Fruit fly (Drosophila melanogaster) whole organism, wandering third instar larva: ENCODE measurements around the gene GatB.

Source experiments
- Abd-B ChIP-seq: fragments of >200 bp; optimal IDR thresholded peaks from 2 replicates; lab custom pipeline; 2017; ENCODE audit warnings: missing biosample characterization, missing genetic modification characterization
- CG32264 ChIP-seq: fragments of 200-800 bp; sonication (Bioruptor generic); optimal IDR thresholded peaks from 2 replicates; lab custom pipeline; 2016; ENCODE audit warnings: missing biosample characterization, missing genetic modification characterization
- Dfd ChIP-seq: fragments of >200 bp; optimal IDR thresholded peaks from 2 replicates; lab custom pipeline; 2017; ENCODE audit warnings: missing biosample characterization, missing genetic modification characterization
- Dif ChIP-seq: fragments of 200-275, 200-300 bp; sonication (Bioruptor generic); optimal IDR thresholded peaks from 2 replicates; lab custom pipeline; 2018; ENCODE audit warnings: missing biosample characterization, missing genetic modification characterization; ENCODE audit not compliant: partially characterized antibody
- GATAd ChIP-seq: sonication (Bioruptor generic); optimal IDR thresholded peaks from 2 replicates; lab custom pipeline; 2016; ENCODE audit warnings: missing biosample characterization, missing genetic modification characterization
- HLH106 ChIP-seq: fragments of 200-800 bp; optimal IDR thresholded peaks from 3 replicates; lab custom pipeline; 2019; ENCODE audit warnings: missing biosample characterization, mild to moderate bottlenecking, missing genetic modification characterization, moderate library complexity
- Hnf4 ChIP-seq: fragments of 200-800 bp; sonication (Bioruptor generic); optimal IDR thresholded peaks from 2 replicates; lab custom pipeline; 2016; ENCODE audit warnings: missing biosample characterization, mild to moderate bottlenecking, missing genetic modification characterization
- Hr78 ChIP-seq: fragments of >200 bp; optimal IDR thresholded peaks from 2 replicates; lab custom pipeline; 2017; ENCODE audit warnings: missing biosample characterization, missing genetic modification characterization
- Hr83 ChIP-seq: fragments of 200-300 bp; sonication (Bioruptor generic); optimal IDR thresholded peaks from 2 replicates; lab custom pipeline; 2016; ENCODE audit warnings: missing biosample characterization, mild to moderate bottlenecking, missing genetic modification characterization, moderate library complexity; ENCODE audit not compliant: poor library complexity, severe bottlenecking
- Jra ChIP-seq: sonication (Bioruptor generic); optimal IDR thresholded peaks from 2 replicates; lab custom pipeline; 2016; ENCODE audit warnings: missing biosample characterization, missing genetic modification characterization
- Mio ChIP-seq: sonication (Bioruptor generic); optimal IDR thresholded peaks from 2 replicates; lab custom pipeline; 2016; ENCODE audit warnings: missing biosample characterization, missing genetic modification characterization
- Myc ChIP-seq: fragments of >200 bp; optimal IDR thresholded peaks from 2 replicates; lab custom pipeline; 2017
- OdsH ChIP-seq: fragments of 200-800 bp; sonication (Bioruptor generic); optimal IDR thresholded peaks from 2 replicates; lab custom pipeline; 2016; ENCODE audit warnings: missing biosample characterization, mild to moderate bottlenecking, missing genetic modification characterization
- Rel ChIP-seq, 2 experiments: fragments of 200-800 bp; sonication (Bioruptor generic) in 1 of 2; optimal IDR thresholded peaks; 2 replicates in 1 of 2; 3 replicates in 1 of 2; lab custom pipeline; 2016 to 2019; ENCODE audit warnings: mild to moderate bottlenecking in 2 of 2, missing biosample characterization in 2 of 2, missing genetic modification characterization in 2 of 2, moderate library complexity in 1 of 2
- Sp1 ChIP-seq: fragments of 200-800 bp; sonication (Bioruptor generic); optimal IDR thresholded peaks from 3 replicates; lab custom pipeline; 2019; ENCODE audit warnings: missing biosample characterization, mild to moderate bottlenecking, missing genetic modification characterization, moderate library complexity
- Vsx2 ChIP-seq: fragments of 200-300, 225-300 bp; sonication (Bioruptor generic); optimal IDR thresholded peaks from 2 replicates; lab custom pipeline; 2018; ENCODE audit warnings: missing biosample characterization, missing genetic modification characterization; ENCODE audit not compliant: partially characterized antibody
- br ChIP-seq: fragments of 200-800 bp; sonication (Bioruptor generic); optimal IDR thresholded peaks from 2 replicates; lab custom pipeline; 2016; ENCODE audit warnings: missing biosample characterization, missing genetic modification characterization
- brk ChIP-seq: fragments of 200-800 bp; sonication (Bioruptor generic); optimal IDR thresholded peaks from 2 replicates; lab custom pipeline; 2016; ENCODE audit warnings: missing biosample characterization, mild to moderate bottlenecking, missing genetic modification characterization
- dmrt93B ChIP-seq: fragments of 200-800 bp; sonication (Bioruptor generic); optimal IDR thresholded peaks from 2 replicates; lab custom pipeline; 2018; ENCODE audit warnings: missing biosample characterization, mild to moderate bottlenecking, missing genetic modification characterization
- dsf ChIP-seq: sonication (Bioruptor generic); optimal IDR thresholded peaks from 2 replicates; lab custom pipeline; 2016; ENCODE audit warnings: missing biosample characterization, missing genetic modification characterization, borderline replicate concordance
- ey ChIP-seq: fragments of 200-800 bp; sonication (Bioruptor generic); optimal IDR thresholded peaks from 2 replicates; lab custom pipeline; 2016; ENCODE audit warnings: missing biosample characterization, missing genetic modification characterization
- foxo ChIP-seq, 2 experiments: fragments of 200-800 bp; sonication (Bioruptor generic); optimal IDR thresholded peaks; 2 replicates in 1 of 2; 3 replicates in 1 of 2; lab custom pipeline; 2016 to 2017; ENCODE audit warnings: missing biosample characterization in 2 of 2, missing genetic modification characterization in 2 of 2
- fru ChIP-seq: fragments of 200-800 bp; sonication (Bioruptor generic); optimal IDR thresholded peaks from 3 replicates; lab custom pipeline; 2016; ENCODE audit warnings: missing biosample characterization, mild to moderate bottlenecking, missing genetic modification characterization
- h ChIP-seq: fragments of 200-800 bp; sonication (Bioruptor generic); optimal IDR thresholded peaks from 3 replicates; lab custom pipeline; 2016; ENCODE audit warnings: missing biosample characterization, mild to moderate bottlenecking, missing genetic modification characterization
- jim ChIP-seq: fragments of 175-275, 200-325 bp; sonication (Bioruptor generic); optimal IDR thresholded peaks from 2 replicates; lab custom pipeline; 2016; ENCODE audit warnings: missing biosample characterization, mild to moderate bottlenecking, missing genetic modification characterization
- lola ChIP-seq: fragments of >200 bp; optimal IDR thresholded peaks from 2 replicates; lab custom pipeline; 2017; ENCODE audit warnings: missing biosample characterization, missing genetic modification characterization
- pan ChIP-seq: fragments of >200 bp; optimal IDR thresholded peaks from 2 replicates; lab custom pipeline; 2017
- psq ChIP-seq: fragments of 200-800 bp; sonication (Bioruptor generic); optimal IDR thresholded peaks from 3 replicates; lab custom pipeline; 2017; ENCODE audit warnings: missing biosample characterization, mild to moderate bottlenecking, missing genetic modification characterization, moderate library complexity
- rgr ChIP-seq: fragments of 200-800 bp; sonication (Bioruptor generic); optimal IDR thresholded peaks from 3 replicates; lab custom pipeline; 2016; ENCODE audit warnings: missing biosample characterization, mild to moderate bottlenecking, missing genetic modification characterization
- sage ChIP-seq: fragments of 200-800 bp; sonication (Bioruptor generic); optimal IDR thresholded peaks from 2 replicates; lab custom pipeline; 2016; ENCODE audit warnings: missing biosample characterization, mild to moderate bottlenecking, missing genetic modification characterization
- sv ChIP-seq: fragments of 200-800 bp; sonication (Bioruptor generic); optimal IDR thresholded peaks from 3 replicates; lab custom pipeline; 2016; ENCODE audit warnings: missing biosample characterization, missing genetic modification characterization
- tai ChIP-seq: sonication (Bioruptor generic); optimal IDR thresholded peaks from 2 replicates; lab custom pipeline; 2016; ENCODE audit warnings: missing biosample characterization, missing genetic modification characterization
- usp ChIP-seq: fragments of >200 bp; optimal IDR thresholded peaks from 2 replicates; lab custom pipeline; 2017; ENCODE audit warnings: missing biosample characterization, missing genetic modification characterization
- woc ChIP-seq: sonication (Bioruptor generic); optimal IDR thresholded peaks from 2 replicates; lab custom pipeline; 2016; ENCODE audit warnings: missing biosample characterization, mild to moderate bottlenecking, missing genetic modification characterization

Gene GatB

dm6 chr3R:24101437-24101836, 28.6 kb downstream of the GatB start:
- no peak for TF ChIP-seq sage
- TF ChIP-seq woc: no peak
- no peak for TF ChIP-seq Hnf4
- TF ChIP-seq h (GFP tag; lab: Kevin White, UChicago): no peak
- TF ChIP-seq CG32264 (GFP tag; lab: Kevin White, UChicago): no peak
- no peak for TF ChIP-seq jim (GFP tag; lab: Kevin White, UChicago)
- no peak for TF ChIP-seq brk (GFP tag; lab: Kevin White, UChicago)
- TF ChIP-seq fru (GFP tag; lab: Kevin White, UChicago): no peak
- no peak for TF ChIP-seq dsf (GFP tag; lab: Kevin White, UChicago)
- TF ChIP-seq Jra: no peak
- TF ChIP-seq HLH106 (tag; lab: Kevin White, UChicago): no peak
- no peak for TF ChIP-seq sv
- TF ChIP-seq Abd-B: no peak
- no peak for TF ChIP-seq Vsx2 (GFP tag; lab: Kevin White, UChicago)
- no peak for TF ChIP-seq ey (GFP tag; lab: Kevin White, UChicago)

dm6 chr3R:24100717-24101116, 29.3 kb downstream of the GatB start:
- TF ChIP-seq Hr78 (GFP tag; lab: Kevin White, UChicago) (no peak), Jra (no peak), psq (GFP tag; lab: Kevin White, UChicago) (peak; percentile 62)

- TF ChIP-seq pan (lab: Kevin White, UChicago) (peak; percentile 31), sv (peak; percentile 83), ey (GFP tag; lab: Kevin White, UChicago) (peak; percentile 80), OdsH (GFP tag; lab: Kevin White, UChicago) (peak; percentile 75), Hnf4 (peak; percentile 5), Sp1 (GFP tag; lab: Kevin White, UChicago) (peak; percentile 49), fru (GFP tag; lab: Kevin White, UChicago) (peak; percentile 70), psq (GFP tag; lab: Kevin White, UChicago) (peak; percentile 62), tai (peak; percentile 26), CG32264 (GFP tag; lab: Kevin White, UChicago) (peak; percentile 39), h (GFP tag; lab: Kevin White, UChicago) (peak; percentile 81), HLH106 (tag; lab: Kevin White, UChicago) (peak; percentile 55), br (GFP tag; lab: Kevin White, UChicago) (peak; percentile 73), dsf (GFP tag; lab: Kevin White, UChicago) (no peak), Mio (GFP tag; lab: Kevin White, UChicago) (no peak), woc (peak; percentile 60), foxo (GFP tag; optimal IDR thresholded peaks at IDR 0.05; lab: Kevin White, UChicago) (peak; percentile 5 to 76), rgr (GFP tag; lab: Kevin White, UChicago) (peak; percentile 81), Hr78 (GFP tag; lab: Kevin White, UChicago) (no peak), Myc (no peak), dmrt93B (peak; percentile 43), Dif (GFP tag; lab: Kevin White, UChicago) (no peak)
- TF ChIP-seq, all 38 proteins: peak for 17
Observed at dm6 chr3R:24099039-24100026, 30.7 kb downstream of the GatB start.

dm6 chr3R:24093430-24093829, 36.6 kb downstream of the GatB start:
- no peak for TF ChIP-seq Mio (GFP tag; lab: Kevin White, UChicago)
- no peak for TF ChIP-seq Hr83 (GFP tag; lab: Kevin White, UChicago)
- no peak for TF ChIP-seq Rel (GFP tag; optimal IDR thresholded peaks at IDR 0.05; lab: Kevin White, UChicago)
- no peak for TF ChIP-seq Rel (tag; optimal IDR thresholded peaks at IDR 0.05; lab: Kevin White, UChicago)
- no peak for TF ChIP-seq Abd-B
- no peak for TF ChIP-seq h (GFP tag; lab: Kevin White, UChicago)
- no peak for TF ChIP-seq Dfd (GFP tag; lab: Kevin White, UChicago)
- no peak for TF ChIP-seq dsf (GFP tag; lab: Kevin White, UChicago)
- no peak for TF ChIP-seq br (GFP tag; lab: Kevin White, UChicago)
- TF ChIP-seq lola (GFP tag; lab: Kevin White, UChicago): no peak
- no peak for TF ChIP-seq usp (GFP tag; lab: Kevin White, UChicago)
- no peak for TF ChIP-seq Hnf4
- no peak for TF ChIP-seq GATAd
- TF ChIP-seq Hr78 (GFP tag; lab: Kevin White, UChicago): no peak
- no peak for TF ChIP-seq HLH106 (tag; lab: Kevin White, UChicago)
- TF ChIP-seq rgr (GFP tag; lab: Kevin White, UChicago): no peak
- TF ChIP-seq woc: no peak
- TF ChIP-seq tai: no peak
- no peak for TF ChIP-seq Myc
